Fruit fly (Drosophila melanogaster): ENCODE data around the gene Coq3.

The Coq3 gene

DNA sequence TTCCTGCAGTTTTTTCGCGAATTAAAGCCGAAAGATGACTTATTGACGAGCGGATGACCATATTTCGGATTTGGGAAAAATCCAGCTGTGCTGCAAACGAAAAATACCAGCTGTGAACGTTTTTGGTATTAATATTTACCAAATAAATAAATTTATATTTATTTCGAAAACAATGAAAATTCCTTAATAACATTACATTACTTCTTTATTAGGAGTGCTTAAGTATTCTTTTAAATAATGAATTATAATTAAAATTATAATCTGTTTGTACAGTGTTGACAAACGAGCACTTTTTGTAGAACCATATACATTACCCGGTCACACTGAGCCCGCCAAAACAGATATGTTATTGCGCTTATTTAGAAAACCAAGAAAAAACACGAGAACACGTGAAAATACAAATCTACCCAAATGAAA lies 21.2 kb upstream of the Coq3 start, which contains the start of the genes bur and Mcm10 (continued):
- TF ChIP-seq sisA (GFP tag; IDR thresholded peaks at IDR 0.05) (no peak), CG18476 (GFP tag; optimal IDR thresholded peaks at IDR 0.05) (no peak), CG4854 (GFP tag; optimal IDR thresholded peaks at IDR 0.05) (no peak), hkb (optimal IDR thresholded peaks at IDR 0.05) (peak; percentile 40), hkb (GFP tag; IDR thresholded peaks at IDR 0.05) (no peak), CG30431 (GFP tag; optimal IDR thresholded peaks at IDR 0.05) (no peak), phol (tag; optimal IDR thresholded peaks at IDR 0.05) (peak; percentile 45), CG15073 (GFP tag; optimal IDR thresholded peaks at IDR 0.05) (no peak), Eip74EF (GFP tag; optimal IDR thresholded peaks at IDR 0.05) (no peak), Hr3 (GFP tag; optimal IDR thresholded peaks at IDR 0.05) (peak; percentile 13), CG6791 (GFP tag; IDR thresholded peaks at IDR 0.05; ENCODE audit: partially characterized antibody) (no peak), CG9797 (GFP tag; optimal IDR thresholded peaks at IDR 0.05) (peak; percentile 94), fd64A (GFP tag; optimal IDR thresholded peaks at IDR 0.05) (no peak), bigmax (GFP tag; optimal IDR thresholded peaks at IDR 0.05) (no peak), en (GFP tag; optimal IDR thresholded peaks at IDR 0.05) (no peak), Ets97D (GFP tag; optimal IDR thresholded peaks at IDR 0.05) (peak; percentile 40), Side (GFP tag; optimal IDR thresholded peaks at IDR 0.05) (no peak), CG2120 (GFP tag; optimal IDR thresholded peaks at IDR 0.05) (no peak), CG18011 (GFP tag; optimal IDR thresholded peaks at IDR 0.05) (no peak), gfzf (GFP tag; optimal IDR thresholded peaks at IDR 0.05) (peak; percentile 69), Dp (GFP tag; optimal IDR thresholded peaks at IDR 0.05) (peak; percentile 87), CG11247 (GFP tag; IDR thresholded peaks at IDR 0.05) (no peak), CG8089 (GFP tag; optimal IDR thresholded peaks at IDR 0.05) (no peak), onecut (GFP tag; IDR thresholded peaks at IDR 0.05) (no peak), Kr (GFP tag; optimal IDR thresholded peaks at IDR 0.05) (no peak), Camta (GFP tag; optimal IDR thresholded peaks at IDR 0.05) (no peak), sob (GFP tag; IDR thresholded peaks at IDR 0.05) (no peak), Mes4 (GFP tag; optimal IDR thresholded peaks at IDR 0.05) (no peak), trem (tag; optimal IDR thresholded peaks at IDR 0.05) (peak; percentile 83), peb (GFP tag; IDR thresholded peaks at IDR 0.05) (no peak), dati (GFP tag; IDR thresholded peaks at IDR 0.05) (no peak), gro (GFP tag; optimal IDR thresholded peaks at IDR 0.05) (no peak), CG7271 (tag; optimal IDR thresholded peaks at IDR 0.05) (peak; percentile 16), trh (GFP tag; optimal IDR thresholded peaks at IDR 0.05) (no peak), Ssrp (tag; optimal IDR thresholded peaks at IDR 0.05) (no peak), D (optimal IDR thresholded peaks at IDR 0.05) (no peak), D (GFP tag; optimal IDR thresholded peaks at IDR 0.05) (no peak), CTCF (GFP tag; optimal IDR thresholded peaks at IDR 0.05) (no peak), CG13624 (GFP tag; optimal IDR thresholded peaks at IDR 0.05) (no peak), CG18599 (GFP tag; optimal IDR thresholded peaks at IDR 0.05) (no peak), gce (GFP tag; IDR thresholded peaks at IDR 0.05) (no peak), kay (GFP tag; optimal IDR thresholded peaks at IDR 0.05) (peak; percentile 21), unc-4 (GFP tag; IDR thresholded peaks at IDR 0.05; ENCODE audit: partially characterized antibody) (no peak), HLHmδ (GFP tag; optimal IDR thresholded peaks at IDR 0.05) (no peak), crp (GFP tag; optimal IDR thresholded peaks at IDR 0.05) (peak in 1 of 2 experiments; percentile 28), Opbp (GFP tag; IDR thresholded peaks at IDR 0.05; ENCODE audit: partially characterized antibody) (0 out of 3 replicates have a peak, but pooled peaks have one; percentile 7), Doc2 (GFP tag; IDR thresholded peaks at IDR 0.05) (no peak), CG17912 (GFP tag; optimal IDR thresholded peaks at IDR 0.05) (no peak), CG4617 (GFP tag; optimal IDR thresholded peaks at IDR 0.05; ENCODE audit: borderline replicate concordance) (peak; percentile 67), CG2712 (tag; optimal IDR thresholded peaks at IDR 0.05) (no peak), Ada2b (GFP tag; IDR thresholded peaks at IDR 0.05) (no peak), CG15514 (GFP tag; optimal IDR thresholded peaks at IDR 0.05) (peak; percentile 82)

Measured in whole organism, embryonic.